Worm (Caenorhabditis elegans) whole organism, L1 larva: ENCODE results near the gene C29F5.8.

Experiments
- C16A3.4 ChIP-seq: fragments of 150-350 bp; optimal IDR thresholded peaks from 2 replicates; lab custom pipeline; 2014; ENCODE audit warnings: missing biosample characterization, missing genetic modification characterization
- C34B4.2 ChIP-seq: sonication (generic microtip); optimal IDR thresholded peaks from 2 replicates; lab custom pipeline; 2017; ENCODE audit warnings: mild to moderate bottlenecking, missing genetic modification characterization, missing compliant biosample characterization
- F16B12.6 ChIP-seq: fragments of 150-350 bp; optimal IDR thresholded peaks from 2 replicates; lab custom pipeline; 2014; ENCODE audit warnings: missing biosample characterization, missing genetic modification characterization
- Y116A8C.19 ChIP-seq: sonication (generic microtip); optimal IDR thresholded peaks from 2 replicates; lab custom pipeline; 2016; ENCODE audit warnings: missing compliant biosample characterization, missing genetic modification characterization, borderline replicate concordance
- aha-1 ChIP-seq: fragments of 150-350 bp; optimal IDR thresholded peaks from 2 replicates; lab custom pipeline; 2014; ENCODE audit warnings: missing biosample characterization, missing genetic modification characterization
- aly-2 ChIP-seq: fragments of 150-350 bp; optimal IDR thresholded peaks from 2 replicates; lab custom pipeline; 2014; ENCODE audit warnings: missing biosample characterization, missing genetic modification characterization
- ceh-88 ChIP-seq: fragments of 200-800 bp; sonication (Bioruptor generic); IDR thresholded peaks from 2 replicates; pipeline ENCODE4 v1.3.6; 2022; ENCODE audit warnings: missing genetic modification characterization, missing compliant biosample characterization
- ceh-90 ChIP-seq: sonication (generic microtip); optimal IDR thresholded peaks from 2 replicates; lab custom pipeline; 2016; ENCODE audit warnings: missing genetic modification characterization, missing compliant biosample characterization
- ces-1 ChIP-seq: fragments of 150-350 bp; optimal IDR thresholded peaks from 2 replicates; lab custom pipeline; 2014; ENCODE audit warnings: missing biosample characterization, missing genetic modification reagents, missing genetic modification characterization
- dpl-1 ChIP-seq, 3 experiments: fragments of 150-350 bp in 2 of 3; sonication (generic microtip) in 1 of 3; optimal IDR thresholded peaks; 2 replicates each; lab custom pipeline; 2014 to 2017; ENCODE audit warnings: missing biosample characterization in 3 of 3, missing genetic modification characterization in 3 of 3, missing genetic modification reagents in 3 of 3
- dsc-1 ChIP-seq: sonication (generic microtip); optimal IDR thresholded peaks from 2 replicates; lab custom pipeline; 2016; ENCODE audit warnings: mild to moderate bottlenecking, missing genetic modification characterization, missing compliant biosample characterization
- efl-1 ChIP-seq, 4 experiments: fragments of 150-350 bp; optimal IDR thresholded peaks in 3 of 4; peaks in 1 of 4; 1 replicate in 1 of 4; 2 replicates in 3 of 4; lab custom pipeline; 2014; ENCODE audit warnings: missing biosample characterization in 2 of 4, missing genetic modification characterization in 2 of 4, missing genetic modification reagents in 2 of 4
- efl-3 ChIP-seq: fragments of 200-800 bp; sonication (Bioruptor generic); optimal IDR thresholded peaks from 2 replicates; lab custom pipeline; 2018; ENCODE audit warnings: mild to moderate bottlenecking, missing genetic modification characterization, missing compliant biosample characterization
- elt-2 ChIP-seq: sonication (generic microtip); optimal IDR thresholded peaks from 2 replicates; lab custom pipeline; 2016; ENCODE audit warnings: missing genetic modification characterization, mild to moderate bottlenecking, inconsistent platforms, missing compliant biosample characterization, missing genetic modification reagents
- fkh-10 ChIP-seq: sonication (generic microtip); optimal IDR thresholded peaks from 2 replicates; lab custom pipeline; 2017; ENCODE audit warnings: missing biosample characterization, missing genetic modification reagents, missing genetic modification characterization
- grh-1 ChIP-seq: fragments of 200-800 bp; sonication (Bioruptor generic); IDR thresholded peaks from 2 replicates; pipeline ENCODE4 v1.3.6; 2022; ENCODE audit warnings: missing genetic modification reagents, missing genetic modification characterization, missing compliant biosample characterization
- hlh-17 ChIP-seq: fragments of 200-800 bp; sonication (Bioruptor generic); optimal IDR thresholded peaks from 2 replicates; lab custom pipeline; 2018; ENCODE audit warnings: missing genetic modification characterization, mild to moderate bottlenecking, missing compliant biosample characterization, moderate library complexity, borderline replicate concordance
- hlh-4 ChIP-seq: sonication (generic microtip); optimal IDR thresholded peaks from 2 replicates; lab custom pipeline; 2016; ENCODE audit warnings: mild to moderate bottlenecking, missing genetic modification characterization, missing compliant biosample characterization
- jun-1 ChIP-seq: fragments of 150-350 bp; optimal IDR thresholded peaks from 2 replicates; lab custom pipeline; 2014; ENCODE audit warnings: missing biosample characterization, missing genetic modification reagents, missing genetic modification characterization
- lin-14 ChIP-seq: fragments of 200-800 bp; sonication (Bioruptor generic); optimal IDR thresholded peaks from 2 replicates; lab custom pipeline; 2018; ENCODE audit warnings: mild to moderate bottlenecking, missing genetic modification characterization, moderate library complexity, missing compliant biosample characterization
- lin-35 ChIP-seq, 2 experiments: fragments of 150-350 bp; optimal IDR thresholded peaks; 2 replicates each; lab custom pipeline; 2014; ENCODE audit warnings: missing biosample characterization in 2 of 2, missing genetic modification characterization in 2 of 2, missing genetic modification reagents in 2 of 2
- lir-3 ChIP-seq: sonication (generic microtip); optimal IDR thresholded peaks from 2 replicates; lab custom pipeline; 2016; ENCODE audit warnings: mild to moderate bottlenecking, missing genetic modification characterization, moderate library complexity, missing compliant biosample characterization; ENCODE audit not compliant: poor library complexity
- mab-9 ChIP-seq: fragments of 200-800 bp; sonication (Bioruptor generic); IDR thresholded peaks from 2 replicates; pipeline ENCODE4 v1.3.6; 2022; ENCODE audit warnings: missing genetic modification reagents, missing genetic modification characterization, missing compliant biosample characterization
- mep-1 ChIP-seq: fragments of 150-350 bp; optimal IDR thresholded peaks from 2 replicates; lab custom pipeline; 2014; ENCODE audit warnings: missing biosample characterization, missing genetic modification characterization
- nhr-11 ChIP-seq: fragments of 150-350 bp; optimal IDR thresholded peaks from 2 replicates; lab custom pipeline; 2014; ENCODE audit warnings: missing biosample characterization, missing genetic modification characterization
- nhr-12 ChIP-seq: sonication (generic microtip); optimal IDR thresholded peaks from 2 replicates; lab custom pipeline; 2017; ENCODE audit warnings: missing biosample characterization, missing genetic modification characterization
- nhr-19 ChIP-seq: fragments of 200-800 bp; sonication (Bioruptor generic); conservative IDR thresholded peaks from 2 replicates; pipeline ENCODE4 v1.3.6; 2022; ENCODE audit warnings: missing genetic modification characterization, missing compliant biosample characterization
- nhr-20 ChIP-seq: sonication (generic microtip); optimal IDR thresholded peaks from 2 replicates; lab custom pipeline; 2016; ENCODE audit warnings: mild to moderate bottlenecking, missing genetic modification characterization, missing compliant biosample characterization
- nhr-28 ChIP-seq: fragments of 150-350 bp; optimal IDR thresholded peaks from 2 replicates; lab custom pipeline; 2014; ENCODE audit warnings: missing biosample characterization, missing genetic modification characterization
- nhr-71 ChIP-seq: sonication (generic microtip); optimal IDR thresholded peaks from 2 replicates; lab custom pipeline; 2016; ENCODE audit warnings: mild to moderate bottlenecking, missing genetic modification characterization, moderate library complexity, missing compliant biosample characterization
- nhr-76 ChIP-seq: sonication (generic microtip); optimal IDR thresholded peaks from 2 replicates; lab custom pipeline; 2017; ENCODE audit warnings: missing biosample characterization, missing genetic modification characterization
- nhr-77 ChIP-seq: fragments of 150-350 bp; optimal IDR thresholded peaks from 2 replicates; lab custom pipeline; 2014; ENCODE audit warnings: missing biosample characterization, missing genetic modification characterization
- nhr-84 ChIP-seq: sonication (generic microtip); optimal IDR thresholded peaks from 2 replicates; lab custom pipeline; 2017; ENCODE audit warnings: missing biosample characterization, missing genetic modification characterization
- nhr-90 ChIP-seq: sonication (generic microtip); optimal IDR thresholded peaks from 2 replicates; lab custom pipeline; 2016; ENCODE audit warnings: mild to moderate bottlenecking, missing genetic modification characterization, missing compliant biosample characterization; ENCODE audit not compliant: poor library complexity
- pax-3 ChIP-seq: fragments of 200-800 bp; sonication (Bioruptor generic); optimal IDR thresholded peaks from 2 replicates; lab custom pipeline; 2018; ENCODE audit warnings: mild to moderate bottlenecking, missing genetic modification characterization, moderate library complexity, missing compliant biosample characterization
- pqm-1 ChIP-seq: sonication (generic microtip); optimal IDR thresholded peaks from 3 replicates; lab custom pipeline; 2017; ENCODE audit warnings: missing biosample characterization, missing genetic modification characterization
- skn-1 ChIP-seq: fragments of 150-350 bp; optimal IDR thresholded peaks from 2 replicates; lab custom pipeline; 2014; ENCODE audit warnings: missing biosample characterization, missing genetic modification characterization
- snpc-4 ChIP-seq: fragments of 150-350 bp; optimal IDR thresholded peaks from 2 replicates; lab custom pipeline; 2014; ENCODE audit warnings: missing biosample characterization, missing genetic modification characterization
- sox-4 ChIP-seq: sonication (generic microtip); optimal IDR thresholded peaks from 2 replicates; lab custom pipeline; 2016; ENCODE audit warnings: missing genetic modification characterization, missing compliant biosample characterization
- sptf-1 ChIP-seq: fragments of 150-350 bp; optimal IDR thresholded peaks from 2 replicates; lab custom pipeline; 2014; ENCODE audit warnings: missing biosample characterization, missing genetic modification characterization
- sup-37 ChIP-seq: fragments of 200-800 bp; sonication (Bioruptor generic); optimal IDR thresholded peaks from 2 replicates; lab custom pipeline; 2018; ENCODE audit warnings: mild to moderate bottlenecking, missing genetic modification characterization, missing compliant biosample characterization
- swsn-7 ChIP-seq: sonication (generic microtip); optimal IDR thresholded peaks from 2 replicates; lab custom pipeline; 2016; ENCODE audit warnings: missing genetic modification characterization, missing compliant biosample characterization
- tbx-2 ChIP-seq: sonication (generic microtip); optimal IDR thresholded peaks from 2 replicates; lab custom pipeline; 2016; ENCODE audit warnings: missing genetic modification characterization, missing compliant biosample characterization
- unc-130 ChIP-seq: fragments of 150-350 bp; optimal IDR thresholded peaks from 2 replicates; lab custom pipeline; 2017; ENCODE audit warnings: missing biosample characterization, missing genetic modification characterization, inconsistent platforms
- unc-30 ChIP-seq: sonication (generic microtip); optimal IDR thresholded peaks from 2 replicates; lab custom pipeline; 2017; ENCODE audit warnings: missing biosample characterization, missing genetic modification characterization
- vab-15 ChIP-seq: sonication (generic microtip); optimal IDR thresholded peaks from 2 replicates; lab custom pipeline; 2017; ENCODE audit warnings: missing genotype, mild to moderate bottlenecking, missing genetic modification characterization, missing compliant biosample characterization
- xbp-1 ChIP-seq: sonication (generic microtip); optimal IDR thresholded peaks from 2 replicates; lab custom pipeline; 2016; ENCODE audit warnings: missing genetic modification characterization, missing compliant biosample characterization
- zip-4 ChIP-seq: fragments of 200-800 bp; sonication (Bioruptor generic); optimal IDR thresholded peaks from 2 replicates; lab custom pipeline; 2018; ENCODE audit warnings: mild to moderate bottlenecking, missing genetic modification characterization, moderate library complexity, missing compliant biosample characterization

Gene C29F5.8

DNA sequence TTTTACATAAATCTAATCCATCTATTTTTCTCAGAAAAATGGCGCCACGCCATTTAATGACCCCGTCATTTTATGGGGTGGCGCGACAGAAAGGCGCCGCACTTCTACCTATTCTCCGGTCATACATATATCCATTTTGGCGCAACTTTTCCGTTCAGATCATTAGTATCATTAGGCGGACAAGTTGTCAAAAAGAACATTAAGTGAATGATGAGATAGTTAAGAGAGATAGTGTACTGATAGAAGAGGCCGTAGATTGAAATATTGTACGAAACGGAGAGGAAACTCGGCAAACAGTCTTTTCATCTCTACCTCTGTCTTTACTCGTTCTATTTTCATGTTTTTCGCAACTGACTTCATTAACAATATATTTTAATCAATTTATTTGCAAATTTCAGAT, 17.9 kb downstream of the C29F5.8 start, which contains the start of gene sma-6 (continued):
- TF ChIP-seq ceh-90 (tag; lab: Kevin White, UChicago) (no peak), dpl-1 (GFP tag; optimal IDR thresholded peaks at IDR 0.05; lab: Kevin White, UChicago) (peak in 1 of 3 experiments; percentile 7), Y116A8C.19 (no peak), aly-2 (no peak), xbp-1 (tag; lab: Kevin White, UChicago) (no peak), zip-4 (GFP tag; lab: Kevin White, UChicago) (no peak), nhr-11 (tag; lab: Kevin White, UChicago) (no peak), efl-3 (no peak), dsc-1 (tag; lab: Kevin White, UChicago) (no peak), sptf-1 (tag; lab: Kevin White, UChicago) (no peak), sup-37 (GFP tag; lab: Kevin White, UChicago) (no peak), aha-1 (tag; lab: Kevin White, UChicago) (no peak), unc-30 (tag; lab: Kevin White, UChicago) (no peak)

DNA sequence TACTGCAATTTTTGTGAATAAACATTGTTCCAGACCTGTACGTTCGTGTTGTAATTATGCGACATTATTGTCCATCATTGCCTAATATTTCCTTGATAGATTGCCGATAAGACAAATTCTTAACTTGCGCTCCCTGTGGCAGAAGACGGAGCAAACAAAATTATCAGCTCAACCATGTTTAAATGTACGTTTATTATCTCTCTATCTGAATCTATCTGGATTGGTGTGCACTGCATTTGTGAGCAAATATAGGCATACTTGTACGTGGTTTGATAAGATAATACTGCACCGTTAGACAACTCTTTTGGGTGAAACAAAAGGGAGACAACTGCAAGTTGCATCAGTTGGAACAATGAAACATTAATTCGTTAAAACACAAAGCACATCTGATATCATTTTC, 21.1 kb downstream of the C29F5.8 start:
- TF ChIP-seq ceh-88 (GFP tag; lab: Robert Waterston, UW) (no peak), swsn-7 (tag; lab: Kevin White, UChicago) (no peak), jun-1 (tag; lab: Kevin White, UChicago) (peak; percentile 34), lin-14 (peak; percentile 22), nhr-90 (peak; percentile 4), ceh-90 (tag; lab: Kevin White, UChicago) (no peak), efl-1 (optimal IDR thresholded peaks at IDR 0.05; lab: Kevin White, UChicago) (no peak), efl-1 (GFP tag; optimal IDR thresholded peaks at IDR 0.05 in 1 of 2; lab: Kevin White, UChicago) (peak in 1 of 2 experiments; percentile 60), nhr-71 (peak; percentile 19), nhr-20 (tag; lab: Kevin White, UChicago) (peak; percentile 16), pqm-1 (tag; lab: Kevin White, UChicago) (peak; percentile 39), pax-3 (tag; lab: Kevin White, UChicago) (peak; percentile 6), nhr-84 (no peak), lin-35 (GFP tag; optimal IDR thresholded peaks at IDR 0.05; lab: Kevin White, UChicago) (peak in 1 of 2 experiments; percentile 21), mep-1 (tag; lab: Kevin White, UChicago) (no peak), C16A3.4 (tag; lab: Kevin White, UChicago) (no peak), lir-3 (tag; lab: Kevin White, UChicago) (no peak), elt-2 (tag; lab: Kevin White, UChicago) (peak; percentile 97)

DNA sequence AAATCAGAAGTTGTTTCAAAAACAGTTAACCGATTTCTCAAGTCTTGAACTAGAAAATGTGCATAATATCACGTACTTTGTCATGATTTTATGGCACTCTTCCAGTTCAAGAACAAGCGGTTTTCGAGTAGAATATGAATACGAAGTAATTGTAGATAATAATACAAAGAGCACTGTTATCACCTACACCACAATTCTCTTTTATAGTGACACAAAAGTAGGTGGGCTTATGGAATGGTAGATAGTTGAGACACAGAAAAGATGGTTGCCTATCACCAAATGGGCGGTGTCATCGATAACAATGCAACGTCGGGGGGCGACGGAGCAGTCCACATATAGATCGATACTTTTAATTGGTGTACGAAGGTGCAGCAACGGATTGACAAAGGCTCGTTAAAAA, 22.4 kb downstream of the C29F5.8 start:
- TF ChIP-seq unc-130 (tag; lab: Kevin White, UChicago) (no peak), mep-1 (tag; lab: Kevin White, UChicago) (no peak), nhr-77 (tag; lab: Kevin White, UChicago) (no peak), efl-3 (no peak), hlh-17 (GFP tag; lab: Kevin White, UChicago) (no peak), aly-2 (no peak), lir-3 (tag; lab: Kevin White, UChicago) (no peak), lin-14 (peak; percentile 33), tbx-2 (tag; lab: Kevin White, UChicago) (no peak), nhr-19 (GFP tag; lab: Robert Waterston, UW) (no peak), nhr-12 (tag; lab: Kevin White, UChicago) (no peak), swsn-7 (tag; lab: Kevin White, UChicago) (no peak), aha-1 (tag; lab: Kevin White, UChicago) (no peak), vab-15 (tag; lab: Kevin White, UChicago) (no peak), nhr-11 (tag; lab: Kevin White, UChicago) (no peak), skn-1 (tag; lab: Kevin White, UChicago) (no peak), nhr-28 (tag; lab: Kevin White, UChicago) (no peak), ces-1 (GFP tag; lab: Kevin White, UChicago) (no peak), sup-37 (GFP tag; lab: Kevin White, UChicago) (no peak), C34B4.2 (tag; lab: Kevin White, UChicago) (no peak), sox-4 (tag; lab: Kevin White, UChicago) (no peak), hlh-4 (tag; lab: Kevin White, UChicago) (no peak), nhr-84 (no peak), mab-9 (GFP tag; lab: Robert Waterston, UW) (no peak), nhr-71 (peak; percentile 14), jun-1 (tag; lab: Kevin White, UChicago) (no peak), snpc-4 (no peak), F16B12.6 (tag; lab: Kevin White, UChicago) (no peak), fkh-10 (no peak), grh-1 (GFP tag; lab: Robert Waterston, UW) (no peak), nhr-76 (tag; lab: Kevin White, UChicago) (no peak)
